Worm (Caenorhabditis elegans) whole organism, L1 larva: Measurements from ENCODE around the gene K03A11.4.

ENCODE experiments used
- aly-2 ChIP-seq: fragments of 150-350 bp; optimal IDR thresholded peaks from 2 replicates; lab custom pipeline; 2014; ENCODE audit warnings: missing biosample characterization, missing genetic modification characterization
- egl-27 ChIP-seq, 2 experiments: fragments of 150-350 bp in 1 of 2; sonication (generic microtip); optimal IDR thresholded peaks; 3 replicates each; lab custom pipeline; 2017 to 2018; ENCODE audit warnings: missing biosample characterization in 2 of 2, missing genetic modification characterization in 2 of 2, missing genetic modification reagents in 2 of 2
- elt-3 ChIP-seq, 6 experiments: fragments of 150-350 bp in 1 of 6; sonication (generic microtip); optimal IDR thresholded peaks; 2 replicates each; lab custom pipeline; 2017 to 2018; ENCODE audit warnings: missing biosample characterization in 6 of 6, missing genetic modification characterization in 6 of 6, inconsistent platforms in 1 of 6
- mef-2 ChIP-seq: fragments of 150-350 bp; optimal IDR thresholded peaks from 2 replicates; lab custom pipeline; 2014; ENCODE audit warnings: missing biosample characterization, missing genetic modification characterization
- nhr-11 ChIP-seq: fragments of 150-350 bp; optimal IDR thresholded peaks from 2 replicates; lab custom pipeline; 2014; ENCODE audit warnings: missing biosample characterization, missing genetic modification characterization
- nhr-77 ChIP-seq: fragments of 150-350 bp; optimal IDR thresholded peaks from 2 replicates; lab custom pipeline; 2014; ENCODE audit warnings: missing biosample characterization, missing genetic modification characterization
- pag-3 ChIP-seq: sonication (generic microtip); optimal IDR thresholded peaks from 2 replicates; lab custom pipeline; 2017; ENCODE audit warnings: missing genetic modification characterization, mild to moderate bottlenecking, missing compliant biosample characterization, antibody characterized with exemption, borderline replicate concordance; ENCODE audit not compliant: insufficient read depth
- tbx-2 ChIP-seq: sonication (generic microtip); optimal IDR thresholded peaks from 2 replicates; lab custom pipeline; 2016; ENCODE audit warnings: missing genetic modification characterization, missing compliant biosample characterization
- unc-62 ChIP-seq: fragments of 150-350 bp; optimal IDR thresholded peaks from 2 replicates; lab custom pipeline; 2014; ENCODE audit warnings: missing biosample characterization, missing genetic modification reagents, missing genetic modification characterization
- vab-15 ChIP-seq: sonication (generic microtip); optimal IDR thresholded peaks from 2 replicates; lab custom pipeline; 2017; ENCODE audit warnings: missing genotype, mild to moderate bottlenecking, missing genetic modification characterization, missing compliant biosample characterization

ce11 chrX:13051405-13051804, 26.6 kb upstream of the K03A11.4 start, which contains the start of gene K03A11.1:
- TF ChIP-seq nhr-77 (tag; lab: Kevin White, UChicago) (no peak), vab-15 (no peak), tbx-2 (tag; lab: Kevin White, UChicago) (no peak), mef-2 (tag; lab: Kevin White, UChicago) (no peak), elt-3 (tag; optimal IDR thresholded peaks at IDR 0.05; lab: Kevin White, UChicago) (no peak), pag-3 (tag; lab: Kevin White, UChicago) (no peak), egl-27 (tag; optimal IDR thresholded peaks at IDR 0.05; lab: Kevin White, UChicago) (no peak), nhr-11 (tag; lab: Kevin White, UChicago) (no peak), aly-2 (no peak), unc-62 (GFP tag; lab: Kevin White, UChicago) (no peak)
